Fruit fly (Drosophila melanogaster) whole organism, embryonic: ENCODE data around the gene eIF3i.

Experiments used
- Atf3 ChIP-seq: fragments of 200-800 bp; sonication (Bioruptor generic); optimal IDR thresholded peaks from 3 replicates; lab custom pipeline; 2016; ENCODE audit warnings: missing biosample characterization, missing genetic modification characterization
- C15 ChIP-seq: fragments of 200-800 bp; sonication (Bioruptor generic); IDR thresholded peaks from 3 replicates; pipeline ENCODE4 v1.3.6; 2022; ENCODE audit warnings: missing biosample characterization, missing genetic modification characterization
- CG10959 ChIP-seq: fragments of 200-800 bp; sonication (Bioruptor generic); IDR thresholded peaks from 2 replicates; pipeline ENCODE4 v1.3.6; 2022; ENCODE audit warnings: missing biosample characterization, missing genetic modification characterization
- CG11398 ChIP-seq: fragments of 200-800 bp; sonication (Bioruptor generic); optimal IDR thresholded peaks from 2 replicates; lab custom pipeline; 2016; ENCODE audit warnings: missing biosample characterization, missing genetic modification characterization
- CG11695 ChIP-seq: fragments of 200-800 bp; sonication (Bioruptor generic); IDR thresholded peaks from 3 replicates; pipeline ENCODE4 v1.3.6; 2022; ENCODE audit warnings: missing biosample characterization, missing genetic modification characterization
- CG11696 ChIP-seq: fragments of 200-800 bp; sonication (Bioruptor generic); IDR thresholded peaks from 2 replicates; pipeline ENCODE4 v1.3.6; 2022; ENCODE audit warnings: missing biosample characterization, missing genetic modification characterization
- CG12659 ChIP-seq: fragments of 200-800 bp; sonication (Bioruptor generic); optimal IDR thresholded peaks from 3 replicates; lab custom pipeline; 2017; ENCODE audit warnings: mild to moderate bottlenecking, missing biosample characterization, missing genetic modification reagents, missing genetic modification characterization
- CG14014 ChIP-seq: fragments of 200-800 bp; sonication (Bioruptor generic); IDR thresholded peaks from 2 replicates; pipeline ENCODE4 v1.3.6; 2022; ENCODE audit warnings: missing biosample characterization, missing genetic modification characterization
- CG14441 ChIP-seq: fragments of 200-800 bp; sonication (Bioruptor generic); IDR thresholded peaks from 2 replicates; pipeline ENCODE4 v1.3.6; 2022; ENCODE audit warnings: missing biosample characterization, missing genetic modification characterization
- CG1529 ChIP-seq: fragments of 200-800 bp; sonication (Bioruptor generic); optimal IDR thresholded peaks from 3 replicates; lab custom pipeline; 2018; ENCODE audit warnings: missing biosample characterization, missing genetic modification characterization
- CG1832 ChIP-seq: fragments of 200-800 bp; sonication (Bioruptor generic); optimal IDR thresholded peaks from 2 replicates; lab custom pipeline; 2017; ENCODE audit warnings: missing biosample characterization, mild to moderate bottlenecking, missing genetic modification characterization, inconsistent platforms
- CG2129 ChIP-seq: fragments of 200-800 bp; sonication (Bioruptor generic); IDR thresholded peaks from 2 replicates; pipeline ENCODE4 v1.3.6; 2022; ENCODE audit warnings: missing biosample characterization, missing genetic modification characterization; ENCODE audit not compliant: partially characterized antibody
- CG30431 ChIP-seq: fragments of 200-800 bp; sonication (Bioruptor generic); optimal IDR thresholded peaks from 2 replicates; lab custom pipeline; 2017; ENCODE audit warnings: missing biosample characterization, missing genetic modification characterization
- CG4360 ChIP-seq: fragments of 200-800 bp; sonication (Bioruptor generic); IDR thresholded peaks from 2 replicates; pipeline ENCODE4 v1.3.6; 2022; ENCODE audit warnings: missing biosample characterization, missing genetic modification characterization
- CG4707 ChIP-seq: fragments of 200-800 bp; sonication (Bioruptor generic); optimal IDR thresholded peaks from 2 replicates; lab custom pipeline; 2018; ENCODE audit warnings: missing biosample characterization, mild to moderate bottlenecking, missing genetic modification characterization, moderate library complexity
- CG4730 ChIP-seq: fragments of 200-800 bp; sonication (Bioruptor generic); IDR thresholded peaks from 2 replicates; pipeline ENCODE4 v1.3.6; 2022; ENCODE audit warnings: missing biosample characterization, missing genetic modification characterization
- CG6791 ChIP-seq: fragments of 200-800 bp; sonication (Bioruptor generic); IDR thresholded peaks from 3 replicates; pipeline ENCODE4 v1.3.6; 2022; ENCODE audit warnings: missing biosample characterization, missing genetic modification characterization; ENCODE audit not compliant: partially characterized antibody
- CG7839 ChIP-seq: fragments of 200-800 bp; sonication (Bioruptor generic); optimal IDR thresholded peaks from 3 replicates; lab custom pipeline; 2018; ENCODE audit warnings: missing biosample characterization, mild to moderate bottlenecking, missing genetic modification characterization, moderate library complexity
- CG8290 ChIP-seq, 3 experiments: fragments of 200-800 bp; sonication (Bioruptor generic); optimal IDR thresholded peaks; 2 replicates each; lab custom pipeline; 2016 to 2019; ENCODE audit warnings: missing biosample characterization in 3 of 3, missing genetic modification characterization in 3 of 3, mild to moderate bottlenecking in 2 of 3, moderate library complexity in 1 of 3
- CG9437 ChIP-seq: fragments of 200-800 bp; sonication (Bioruptor generic); optimal IDR thresholded peaks from 2 replicates; lab custom pipeline; 2018; ENCODE audit warnings: missing biosample characterization, mild to moderate bottlenecking, missing genetic modification characterization
- CG9727 ChIP-seq: fragments of 200-800 bp; sonication (Bioruptor generic); optimal IDR thresholded peaks from 3 replicates; lab custom pipeline; 2017; ENCODE audit warnings: missing biosample characterization, mild to moderate bottlenecking, missing genetic modification characterization
- CHES-1-like ChIP-seq: fragments of 200-800 bp; sonication (Bioruptor generic); optimal IDR thresholded peaks from 2 replicates; lab custom pipeline; 2016; ENCODE audit warnings: missing biosample characterization, missing genetic modification characterization
- Camta ChIP-seq: fragments of 200-800 bp; sonication (Bioruptor generic); optimal IDR thresholded peaks from 2 replicates; lab custom pipeline; 2016; ENCODE audit warnings: missing biosample characterization, missing genetic modification characterization
- Dbx ChIP-seq: fragments of 200-800 bp; sonication (Bioruptor generic); IDR thresholded peaks from 3 replicates; pipeline ENCODE4 v1.3.6; 2022; ENCODE audit warnings: missing biosample characterization, missing genetic modification characterization
- Dek ChIP-seq: fragments of 200-800 bp; sonication (Bioruptor generic); optimal IDR thresholded peaks from 3 replicates; lab custom pipeline; 2019; ENCODE audit warnings: missing biosample characterization, mild to moderate bottlenecking, missing genetic modification characterization, moderate library complexity
- Dref ChIP-seq: fragments of 200-800 bp; sonication (Bioruptor generic); IDR thresholded peaks from 2 replicates; pipeline ENCODE4 v1.3.6; 2022; ENCODE audit warnings: missing biosample characterization, missing genetic modification characterization
- Ptx1 ChIP-seq: fragments of 200-800 bp; sonication (Bioruptor generic); IDR thresholded peaks from 2 replicates; pipeline ENCODE4 v1.3.6; 2022; ENCODE audit warnings: missing biosample characterization, missing genetic modification characterization
- Rfx ChIP-seq: fragments of 200-800 bp; sonication (Bioruptor generic); IDR thresholded peaks from 2 replicates; pipeline ENCODE4 v1.3.6; 2022; ENCODE audit warnings: missing biosample characterization, missing genetic modification characterization
- Sin3A ChIP-seq: fragments of >200 bp; optimal IDR thresholded peaks from 2 replicates; lab custom pipeline; 2018
- Sry-δ ChIP-seq: fragments of 200-800 bp; sonication (Bioruptor generic); optimal IDR thresholded peaks from 2 replicates; lab custom pipeline; 2016; ENCODE audit warnings: missing biosample characterization, missing genetic modification characterization
- Vsx1 ChIP-seq: fragments of 200-800 bp; sonication (Bioruptor generic); optimal IDR thresholded peaks from 2 replicates; lab custom pipeline; 2017; ENCODE audit warnings: missing biosample characterization, mild to moderate bottlenecking, missing genetic modification characterization, missing genetic modification reagents
- ab ChIP-seq: fragments of 200-800 bp; sonication (Bioruptor generic); optimal IDR thresholded peaks from 2 replicates; lab custom pipeline; 2016; ENCODE audit warnings: missing biosample characterization, missing genetic modification characterization
- az2 ChIP-seq: fragments of 200-800 bp; sonication (Bioruptor generic); optimal IDR thresholded peaks from 3 replicates; lab custom pipeline; 2016; ENCODE audit warnings: missing biosample characterization, missing genetic modification characterization
- bigmax ChIP-seq: fragments of 200-800 bp; sonication (Bioruptor generic); optimal IDR thresholded peaks from 2 replicates; lab custom pipeline; 2018; ENCODE audit warnings: missing biosample characterization, mild to moderate bottlenecking, missing genetic modification characterization
- cato ChIP-seq: fragments of 200-800 bp; sonication (Bioruptor generic); optimal IDR thresholded peaks from 2 replicates; lab custom pipeline; 2016; ENCODE audit warnings: missing biosample characterization, missing genetic modification characterization, borderline replicate concordance
- dmrt11E ChIP-seq: fragments of 200-800 bp; sonication (Bioruptor generic); optimal IDR thresholded peaks from 3 replicates; lab custom pipeline; 2018; ENCODE audit warnings: missing biosample characterization, mild to moderate bottlenecking, missing genetic modification characterization, moderate library complexity
- fru ChIP-seq: fragments of >200 bp; optimal IDR thresholded peaks from 2 replicates; lab custom pipeline; 2017
- fu2 ChIP-seq: fragments of 200-800 bp; sonication (Bioruptor generic); optimal IDR thresholded peaks from 2 replicates; lab custom pipeline; 2016; ENCODE audit warnings: missing biosample characterization, missing genetic modification characterization
- gce ChIP-seq: fragments of 200-800 bp; sonication (Bioruptor generic); IDR thresholded peaks from 3 replicates; pipeline ENCODE4 v1.3.6; 2022; ENCODE audit warnings: missing biosample characterization, missing genetic modification characterization
- gem ChIP-seq: fragments of 200-800 bp; sonication (Bioruptor generic); optimal IDR thresholded peaks from 2 replicates; lab custom pipeline; 2019; ENCODE audit warnings: missing biosample characterization, mild to moderate bottlenecking, missing genetic modification characterization, moderate library complexity
- ham ChIP-seq: fragments of 200-800 bp; sonication (Bioruptor generic); IDR thresholded peaks from 2 replicates; pipeline ENCODE4 v1.3.6; 2022; ENCODE audit warnings: missing biosample characterization, missing genetic modification characterization
- kay ChIP-seq: fragments of 200-800 bp; sonication (Bioruptor generic); optimal IDR thresholded peaks from 2 replicates; lab custom pipeline; 2016; ENCODE audit warnings: missing biosample characterization, missing genetic modification characterization
- knrl ChIP-seq: fragments of 200-800 bp; sonication (Bioruptor generic); IDR thresholded peaks from 3 replicates; pipeline ENCODE4 v1.3.6; 2022; ENCODE audit warnings: missing biosample characterization, missing genetic modification characterization; ENCODE audit not compliant: partially characterized antibody
- pros ChIP-seq: fragments of 200-800 bp; sonication (Bioruptor generic); optimal IDR thresholded peaks from 3 replicates; lab custom pipeline; 2019; ENCODE audit warnings: missing biosample characterization, mild to moderate bottlenecking, missing genetic modification characterization, moderate library complexity
- ranshi ChIP-seq: fragments of 200-800 bp; sonication (Bioruptor generic); IDR thresholded peaks from 2 replicates; pipeline ENCODE4 v1.3.6; 2022; ENCODE audit warnings: missing biosample characterization, missing genetic modification characterization
- repo ChIP-seq: fragments of 200-800 bp; sonication (Bioruptor generic); optimal IDR thresholded peaks from 2 replicates; lab custom pipeline; 2016; ENCODE audit warnings: missing biosample characterization, missing genetic modification characterization
- sens-2 ChIP-seq: fragments of 200-800 bp; sonication (Bioruptor generic); IDR thresholded peaks from 2 replicates; pipeline ENCODE4 v1.3.6; 2022; ENCODE audit warnings: missing biosample characterization, missing genetic modification characterization
- sisA ChIP-seq: fragments of 200-800 bp; sonication (Bioruptor generic); IDR thresholded peaks from 2 replicates; pipeline ENCODE4 v1.3.6; 2022; ENCODE audit warnings: missing biosample characterization, missing genetic modification characterization
- sob ChIP-seq: fragments of 200-800 bp; sonication (Bioruptor generic); IDR thresholded peaks from 2 replicates; pipeline ENCODE4 v1.3.6; 2022; ENCODE audit warnings: missing biosample characterization, missing genetic modification characterization
- sr ChIP-seq: fragments of 200-800 bp; sonication (Bioruptor generic); IDR thresholded peaks from 3 replicates; pipeline ENCODE4 v1.3.6; 2022; ENCODE audit warnings: missing biosample characterization, missing genetic modification characterization
- wdn ChIP-seq: fragments of 200-800 bp; sonication (Bioruptor generic); IDR thresholded peaks from 2 replicates; pipeline ENCODE4 v1.3.6; 2022; ENCODE audit warnings: missing biosample characterization, missing genetic modification characterization

The eIF3i gene

dm6 chr2L:5000287-5000871 is 32.8 kb upstream of the eIF3i start (continued):
- TF ChIP-seq sens-2 (GFP tag; lab: Robert Waterston, UW) (peak; percentile 60), wdn (GFP tag; lab: Robert Waterston, UW) (peak; percentile 58), Vsx1 (GFP tag; lab: Kevin White, UChicago) (peak; percentile 38), Dbx (peak; percentile 53), CG14014 (GFP tag; lab: Robert Waterston, UW) (peak; percentile 78), Sin3A (lab: Kevin White, UChicago) (no peak), CG14441 (GFP tag; lab: Robert Waterston, UW) (peak; percentile 80), CHES-1-like (peak; percentile 58), C15 (GFP tag; lab: Robert Waterston, UW) (no peak), cato (peak; percentile 21), CG7839 (tag; lab: Kevin White, UChicago) (peak; percentile 88), Dref (GFP tag; lab: Robert Waterston, UW) (no peak), CG8290 (GFP tag; optimal IDR thresholded peaks at IDR 0.05; lab: Kevin White, UChicago) (peak; percentile 79), CG8290 (tag; optimal IDR thresholded peaks at IDR 0.05; lab: Kevin White, UChicago) (peak; percentile 13 to 49), CG1832 (GFP tag; lab: Kevin White, UChicago) (no peak), knrl (GFP tag; lab: Robert Waterston, UW) (no peak), repo (peak; percentile 14), CG4707 (GFP tag; lab: Kevin White, UChicago) (peak; percentile 69), sob (GFP tag; lab: Robert Waterston, UW) (peak; percentile 75), bigmax (GFP tag; lab: Kevin White, UChicago) (no peak), sr (GFP tag; lab: Robert Waterston, UW) (peak; percentile 41; the same call in 2 of the 3 replicates), CG12659 (GFP tag; lab: Kevin White, UChicago) (peak; percentile 85), ham (GFP tag; lab: Robert Waterston, UW) (no peak), dmrt11E (tag; lab: Kevin White, UChicago) (peak; percentile 93), ranshi (GFP tag; lab: Robert Waterston, UW) (peak; percentile 72; the same call in 1 of the 2 replicates), CG6791 (GFP tag; lab: Robert Waterston, UW) (peak; percentile 26; the same call in 1 of the 3 replicates), Sry-δ (GFP tag; lab: Kevin White, UChicago) (peak; percentile 20), CG9727 (GFP tag; lab: Kevin White, UChicago) (peak; percentile 93), fu2 (GFP tag; lab: Kevin White, UChicago) (peak; percentile 62), CG30431 (peak; percentile 86), Dek (tag; lab: Kevin White, UChicago) (peak; percentile 89), CG2129 (GFP tag; lab: Robert Waterston, UW) (no peak), kay (GFP tag; lab: Kevin White, UChicago) (peak; percentile 56), CG4730 (peak; percentile 69), CG9437 (GFP tag; lab: Kevin White, UChicago) (peak; percentile 81), gem (tag; lab: Kevin White, UChicago) (peak; percentile 94), sisA (peak; percentile 82), CG11696 (GFP tag; lab: Robert Waterston, UW) (peak; percentile 99), az2 (GFP tag; lab: Kevin White, UChicago) (peak; percentile 77), CG4360 (0 out of 2 replicates have a peak, but pooled peaks have one; percentile 32), fru (no peak), Rfx (GFP tag; lab: Robert Waterston, UW) (peak; percentile 81), ab (GFP tag; lab: Kevin White, UChicago) (peak; percentile 66), Camta (GFP tag; lab: Kevin White, UChicago) (peak; percentile 72), pros (peak; percentile 76), CG1529 (GFP tag; lab: Kevin White, UChicago) (peak; percentile 83), gce (GFP tag; lab: Robert Waterston, UW) (0 out of 3 replicates have a peak, but pooled peaks have one; percentile 50), Ptx1 (peak; percentile 83), CG11398 (peak; percentile 49), CG10959 (GFP tag; lab: Robert Waterston, UW) (peak; percentile 70), Atf3 (GFP tag; lab: Kevin White, UChicago) (peak; percentile 44), CG11695 (GFP tag; lab: Robert Waterston, UW) (peak; percentile 86)
